Fruit fly (Drosophila melanogaster) whole organism, embryonic: Measurements from ENCODE around the gene CG15916.

Experiments
- Asciz ChIP-seq: fragments of 200-800 bp; sonication (Bioruptor generic); optimal IDR thresholded peaks from 2 replicates; lab custom pipeline; 2017; ENCODE audit warnings: missing biosample characterization, mild to moderate bottlenecking, missing genetic modification characterization, missing genetic modification reagents
- BEAF-32 ChIP-seq: fragments of 200-800 bp; sonication (Bioruptor generic); optimal IDR thresholded peaks from 3 replicates; lab custom pipeline; 2017; ENCODE audit warnings: missing biosample characterization, missing genetic modification characterization, mild to moderate bottlenecking, moderate library complexity, missing genetic modification reagents
- Bgb ChIP-seq: fragments of 200-800 bp; sonication (Bioruptor generic); IDR thresholded peaks from 2 replicates; pipeline ENCODE4 v1.3.6; 2022; ENCODE audit warnings: missing biosample characterization, missing genetic modification characterization; ENCODE audit not compliant: partially characterized antibody
- CG10274 ChIP-seq: fragments of 200-800 bp; sonication (Bioruptor generic); optimal IDR thresholded peaks from 3 replicates; lab custom pipeline; 2017; ENCODE audit warnings: missing biosample characterization, mild to moderate bottlenecking, missing genetic modification characterization
- CG10462 ChIP-seq: fragments of 200-800 bp; sonication (Bioruptor generic); optimal IDR thresholded peaks from 2 replicates; lab custom pipeline; 2016; ENCODE audit warnings: missing biosample characterization, missing genetic modification characterization
- CG10543 ChIP-seq: fragments of 200-800 bp; sonication (Bioruptor generic); optimal IDR thresholded peaks from 3 replicates; lab custom pipeline; 2017; ENCODE audit warnings: missing biosample characterization, mild to moderate bottlenecking, missing genetic modification characterization, moderate library complexity
- CG13287 ChIP-seq: fragments of 200-800 bp; sonication (Bioruptor generic); IDR thresholded peaks from 2 replicates; pipeline ENCODE4 v1.3.6; 2022; ENCODE audit warnings: missing biosample characterization, missing genetic modification characterization; ENCODE audit not compliant: partially characterized antibody
- CG14710 ChIP-seq: fragments of 200-800 bp; sonication (Bioruptor generic); optimal IDR thresholded peaks from 3 replicates; lab custom pipeline; 2019; ENCODE audit warnings: missing biosample characterization, mild to moderate bottlenecking, missing genetic modification characterization, moderate library complexity
- CG1603 ChIP-seq: fragments of 200-800 bp; sonication (Bioruptor generic); optimal IDR thresholded peaks from 2 replicates; lab custom pipeline; 2019; ENCODE audit warnings: missing biosample characterization, mild to moderate bottlenecking, missing genetic modification characterization, moderate library complexity
- CG17829 ChIP-seq: fragments of 200-800 bp; optimal IDR thresholded peaks from 2 replicates; lab custom pipeline; 2019; ENCODE audit warnings: missing biosample characterization, mild to moderate bottlenecking, missing genetic modification characterization, moderate library complexity
- CG2116 ChIP-seq: fragments of 200-800 bp; sonication (Bioruptor generic); optimal IDR thresholded peaks from 3 replicates; lab custom pipeline; 2018; ENCODE audit warnings: missing biosample characterization, mild to moderate bottlenecking, missing genetic modification characterization
- CG2712 ChIP-seq: fragments of 200-800 bp; optimal IDR thresholded peaks from 3 replicates; lab custom pipeline; 2019; ENCODE audit warnings: missing biosample characterization, mild to moderate bottlenecking, missing genetic modification characterization, moderate library complexity
- CG30403 ChIP-seq: fragments of 200-800 bp; sonication (Bioruptor generic); optimal IDR thresholded peaks from 3 replicates; lab custom pipeline; 2016; ENCODE audit warnings: missing biosample characterization, missing genetic modification characterization
- CG7987 ChIP-seq: fragments of 200-800 bp; sonication (Bioruptor generic); optimal IDR thresholded peaks from 2 replicates; lab custom pipeline; 2018; ENCODE audit warnings: missing biosample characterization, mild to moderate bottlenecking, missing genetic modification characterization, moderate library complexity
- CG8944 ChIP-seq: fragments of 200-800 bp; sonication (Bioruptor generic); optimal IDR thresholded peaks from 3 replicates; lab custom pipeline; 2016; ENCODE audit warnings: missing biosample characterization, missing genetic modification characterization
- CG9727 ChIP-seq: fragments of 200-800 bp; sonication (Bioruptor generic); optimal IDR thresholded peaks from 3 replicates; lab custom pipeline; 2017; ENCODE audit warnings: missing biosample characterization, mild to moderate bottlenecking, missing genetic modification characterization
- CG9797 ChIP-seq: fragments of 200-800 bp; sonication (Bioruptor generic); optimal IDR thresholded peaks from 3 replicates; lab custom pipeline; 2018; ENCODE audit warnings: missing biosample characterization, mild to moderate bottlenecking, missing genetic modification characterization
- Doc3 ChIP-seq: fragments of 200-800 bp; sonication (Bioruptor generic); IDR thresholded peaks from 3 replicates; pipeline ENCODE4 v1.3.6; 2022; ENCODE audit warnings: missing biosample characterization, missing genetic modification characterization; ENCODE audit not compliant: partially characterized antibody
- Dref ChIP-seq: fragments of 200-800 bp; sonication (Bioruptor generic); IDR thresholded peaks from 2 replicates; pipeline ENCODE4 v1.3.6; 2022; ENCODE audit warnings: missing biosample characterization, missing genetic modification characterization
- E2f2 ChIP-seq: fragments of 200-800 bp; sonication (Bioruptor generic); IDR thresholded peaks from 2 replicates; pipeline ENCODE4 v1.3.6; 2022; ENCODE audit warnings: missing biosample characterization, missing genetic modification characterization
- HmgZ ChIP-seq: fragments of 200-800 bp; sonication (Bioruptor generic); optimal IDR thresholded peaks from 2 replicates; lab custom pipeline; 2018; ENCODE audit warnings: missing biosample characterization, mild to moderate bottlenecking, missing genetic modification characterization
- Lhr ChIP-seq: fragments of 200-800 bp; sonication (Bioruptor generic); optimal IDR thresholded peaks from 3 replicates; lab custom pipeline; 2017; ENCODE audit warnings: mild to moderate bottlenecking, missing biosample characterization, missing genetic modification reagents, missing genetic modification characterization
- MBD-R2 ChIP-seq: fragments of 200-800 bp; sonication (Bioruptor generic); IDR thresholded peaks from 2 replicates; pipeline ENCODE4 v1.3.6; 2022; ENCODE audit warnings: missing biosample characterization, missing genetic modification characterization
- MESR4 ChIP-seq: fragments of 200-800 bp; sonication (Bioruptor generic); optimal IDR thresholded peaks from 2 replicates; lab custom pipeline; 2018; ENCODE audit warnings: missing biosample characterization, mild to moderate bottlenecking, missing genetic modification characterization, moderate library complexity
- Max ChIP-seq: fragments of 200-800 bp; sonication (Bioruptor generic); optimal IDR thresholded peaks from 2 replicates; lab custom pipeline; 2016; ENCODE audit warnings: missing biosample characterization, mild to moderate bottlenecking, missing genetic modification characterization
- Med ChIP-seq: fragments of 200-800 bp; sonication (Bioruptor generic); peaks from one replicate; lab custom pipeline; 2016; ENCODE audit warnings: missing biosample characterization, missing genetic modification characterization, mild to moderate bottlenecking, inconsistent platforms, moderate library complexity
- Myb ChIP-seq: fragments of 200-800 bp; sonication (Bioruptor generic); optimal IDR thresholded peaks from 2 replicates; lab custom pipeline; 2016; ENCODE audit warnings: missing biosample characterization, missing genetic modification characterization
- Sry-δ ChIP-seq: fragments of 200-800 bp; sonication (Bioruptor generic); optimal IDR thresholded peaks from 2 replicates; lab custom pipeline; 2016; ENCODE audit warnings: missing biosample characterization, missing genetic modification characterization
- YL-1 ChIP-seq: fragments of 200-800 bp; sonication (Bioruptor generic); optimal IDR thresholded peaks from 3 replicates; lab custom pipeline; 2017; ENCODE audit warnings: missing biosample characterization, mild to moderate bottlenecking, missing genetic modification characterization
- ara ChIP-seq: fragments of 200-800 bp; sonication (Bioruptor generic); IDR thresholded peaks from 2 replicates; pipeline ENCODE4 v1.3.6; 2022; ENCODE audit warnings: missing biosample characterization, missing genetic modification characterization
- ase ChIP-seq: fragments of 200-800 bp; sonication (Bioruptor generic); IDR thresholded peaks from 3 replicates; pipeline ENCODE4 v1.3.6; 2022; ENCODE audit warnings: missing biosample characterization, missing genetic modification characterization
- crp ChIP-seq, 2 experiments: fragments of 200-800 bp; sonication (Bioruptor generic); optimal IDR thresholded peaks; 2 replicates in 1 of 2; 3 replicates in 1 of 2; lab custom pipeline; 2017; ENCODE audit warnings: missing biosample characterization in 2 of 2, missing genetic modification characterization in 2 of 2, mild to moderate bottlenecking in 1 of 2, moderate library complexity in 1 of 2
- emc ChIP-seq: fragments of 200-800 bp; sonication (Bioruptor generic); optimal IDR thresholded peaks from 2 replicates; lab custom pipeline; 2016; ENCODE audit warnings: missing biosample characterization, missing genetic modification characterization
- ewg ChIP-seq: fragments of 200-800 bp; sonication (Bioruptor generic); optimal IDR thresholded peaks from 3 replicates; lab custom pipeline; 2017; ENCODE audit warnings: mild to moderate bottlenecking, missing biosample characterization, missing genetic modification reagents, missing genetic modification characterization
- gfzf ChIP-seq: fragments of 200-800 bp; sonication (Bioruptor generic); optimal IDR thresholded peaks from 2 replicates; lab custom pipeline; 2016; ENCODE audit warnings: missing biosample characterization, mild to moderate bottlenecking, missing genetic modification characterization, moderate library complexity
- gsb-n ChIP-seq: fragments of 200-800 bp; sonication (Bioruptor generic); optimal IDR thresholded peaks from 3 replicates; lab custom pipeline; 2018; ENCODE audit warnings: missing biosample characterization, mild to moderate bottlenecking, missing genetic modification characterization
- kah ChIP-seq: fragments of 200-800 bp; sonication (Bioruptor generic); optimal IDR thresholded peaks from 2 replicates; lab custom pipeline; 2018; ENCODE audit warnings: missing biosample characterization, mild to moderate bottlenecking, missing genetic modification characterization
- ken ChIP-seq: fragments of 200-800 bp; sonication (Bioruptor generic); IDR thresholded peaks from 3 replicates; pipeline ENCODE4 v1.3.6; 2022; ENCODE audit warnings: missing biosample characterization, missing genetic modification characterization
- lbe ChIP-seq: fragments of 200-800 bp; sonication (Bioruptor generic); optimal IDR thresholded peaks from 2 replicates; lab custom pipeline; 2016; ENCODE audit warnings: missing biosample characterization, mild to moderate bottlenecking, missing genetic modification characterization
- lola ChIP-seq, 3 experiments: fragments of >200 bp in 2 of 3; fragments of 200-800 bp in 1 of 3; sonication (Bioruptor generic) in 1 of 3; optimal IDR thresholded peaks; 2 replicates each; lab custom pipeline; 2017 to 2019; ENCODE audit warnings: missing biosample characterization in 3 of 3, missing genetic modification characterization in 3 of 3, mild to moderate bottlenecking in 1 of 3, moderate library complexity in 1 of 3
- nom ChIP-seq: fragments of 200-800 bp; sonication (Bioruptor generic); optimal IDR thresholded peaks from 2 replicates; lab custom pipeline; 2017; ENCODE audit warnings: missing biosample characterization, missing genetic modification characterization, mild to moderate bottlenecking, moderate library complexity, missing genetic modification reagents
- p53 ChIP-seq: fragments of 200-800 bp; sonication (Bioruptor generic); optimal IDR thresholded peaks from 2 replicates; lab custom pipeline; 2016; ENCODE audit warnings: missing biosample characterization, missing genetic modification characterization
- phol ChIP-seq: fragments of 200-800 bp; sonication (Bioruptor generic); optimal IDR thresholded peaks from 3 replicates; lab custom pipeline; 2018; ENCODE audit warnings: missing biosample characterization, mild to moderate bottlenecking, missing genetic modification characterization, moderate library complexity
- pzg ChIP-seq: fragments of 200-800 bp; sonication (Bioruptor generic); optimal IDR thresholded peaks from 3 replicates; lab custom pipeline; 2018; ENCODE audit warnings: missing biosample characterization, mild to moderate bottlenecking, missing genetic modification characterization, moderate library complexity
- sens ChIP-seq: fragments of 200-800 bp; sonication (Bioruptor generic); peaks from one replicate; lab custom pipeline; 2016; ENCODE audit warnings: missing biosample characterization, missing genetic modification characterization
- stwl ChIP-seq: fragments of 200-800 bp; sonication (Bioruptor generic); optimal IDR thresholded peaks from 3 replicates; lab custom pipeline; 2018; ENCODE audit warnings: missing biosample characterization, mild to moderate bottlenecking, missing genetic modification characterization, moderate library complexity
- wdn ChIP-seq: fragments of 200-800 bp; sonication (Bioruptor generic); IDR thresholded peaks from 2 replicates; pipeline ENCODE4 v1.3.6; 2022; ENCODE audit warnings: missing biosample characterization, missing genetic modification characterization
- wek ChIP-seq: fragments of 200-800 bp; sonication (Bioruptor generic); optimal IDR thresholded peaks from 3 replicates; lab custom pipeline; 2018; ENCODE audit warnings: missing biosample characterization, mild to moderate bottlenecking, missing genetic modification characterization, moderate library complexity

The CG15916 gene

dm6 chrX:15849021-15849420 lies 41.4 kb upstream of the CG15916 start, which contains the start of gene sun (continued):
- TF ChIP-seq ara = no peak
- 0 out of 3 replicates have a peak, but pooled peaks have one; percentile 37 for TF ChIP-seq Doc3 (GFP tag; lab: Robert Waterston, UW)
- peak; percentile 51 for TF ChIP-seq BEAF-32 (GFP tag; lab: Kevin White, UChicago)
- TF ChIP-seq stwl = peak; percentile 56
- no peak for TF ChIP-seq Asciz (GFP tag; lab: Kevin White, UChicago)
- peak; percentile 20 for TF ChIP-seq CG2116 (GFP tag; lab: Kevin White, UChicago)
- TF ChIP-seq CG1603 (tag; lab: Kevin White, UChicago) = peak; percentile 99
- peak in 1 of 2 experiments; percentile 50 for TF ChIP-seq crp (GFP tag; optimal IDR thresholded peaks at IDR 0.05; lab: Kevin White, UChicago)
- TF ChIP-seq E2f2 (GFP tag; lab: Robert Waterston, UW) = 0 out of 2 replicates have a peak, but pooled peaks have one; percentile 38
- TF ChIP-seq wek (GFP tag; lab: Kevin White, UChicago) = no peak
- no peak for TF ChIP-seq CG10274 (GFP tag; lab: Kevin White, UChicago)
- peak; percentile 78 for TF ChIP-seq gfzf (GFP tag; lab: Kevin White, UChicago)
- TF ChIP-seq Myb (GFP tag; lab: Kevin White, UChicago) = peak; percentile 40
- TF ChIP-seq wdn (GFP tag; lab: Robert Waterston, UW) = no peak
- peak; percentile 10 for TF ChIP-seq Lhr (GFP tag; lab: Kevin White, UChicago)
- TF ChIP-seq CG14710 (tag; lab: Kevin White, UChicago) = peak; percentile 23
- peak; percentile 69 for TF ChIP-seq CG9797
- peak; percentile 38; the same call in 1 of the 2 replicates for TF ChIP-seq Bgb (GFP tag; lab: Robert Waterston, UW)
- peak; percentile 46; the same call in 1 of the 2 replicates for TF ChIP-seq CG13287 (GFP tag; lab: Robert Waterston, UW)
- TF ChIP-seq Med (GFP tag; lab: Kevin White, UChicago) = peak; percentile 82
- no peak for TF ChIP-seq CG7987 (GFP tag; lab: Kevin White, UChicago)
- peak; percentile 16 for TF ChIP-seq CG2712 (tag; lab: Kevin White, UChicago)
- TF ChIP-seq emc (GFP tag; lab: Kevin White, UChicago) = no peak
- TF ChIP-seq nom (GFP tag; lab: Kevin White, UChicago) = no peak
- peak; percentile 87 for TF ChIP-seq MESR4
- no peak for TF ChIP-seq ase (GFP tag; lab: Robert Waterston, UW)
- TF ChIP-seq kah (GFP tag; lab: Kevin White, UChicago) = no peak
- TF ChIP-seq p53 (GFP tag; lab: Kevin White, UChicago) = no peak
- peak; percentile 37; the same call in 1 of the 2 replicates for TF ChIP-seq MBD-R2 (GFP tag; lab: Robert Waterston, UW)
- peak; percentile 60 for TF ChIP-seq Dref
- no peak for TF ChIP-seq ken (GFP tag; lab: Robert Waterston, UW)
- TF ChIP-seq lola (GFP tag; optimal IDR thresholded peaks at IDR 0.05; lab: Kevin White, UChicago) = no peak
- peak; percentile 18 for TF ChIP-seq CG17829 (tag; lab: Kevin White, UChicago)
- peak; percentile 29 for TF ChIP-seq Sry-δ (GFP tag; lab: Kevin White, UChicago)
- TF ChIP-seq, all 482 proteins: peak for 35

dm6 chrX:15852815-15853542 lies 37.4 kb upstream of the CG15916 start, which contains the start of the genes UBL3 and CG15914:
TSS of gene UBL3 (minus strand) at chrX:15853175.
TSS of gene CG15914 (plus strand) at chrX:15853421.
- TF ChIP-seq CG10543 (GFP tag; lab: Kevin White, UChicago) = peak; percentile 21
- TF ChIP-seq Max (GFP tag; lab: Kevin White, UChicago) = peak; percentile 24
- no peak for TF ChIP-seq gsb-n (tag; lab: Kevin White, UChicago)
- TF ChIP-seq pzg = peak; percentile 81
- peak; percentile 44 to 89 for TF ChIP-seq crp (GFP tag; optimal IDR thresholded peaks at IDR 0.05; lab: Kevin White, UChicago)
- TF ChIP-seq ewg (GFP tag; lab: Kevin White, UChicago) = peak; percentile 60
- peak; percentile 37 for TF ChIP-seq lbe (GFP tag; lab: Kevin White, UChicago)
- peak; percentile 39 for TF ChIP-seq CG9727 (GFP tag; lab: Kevin White, UChicago)
- TF ChIP-seq CG8944 = no peak
- peak; percentile 10 for TF ChIP-seq CG30403 (GFP tag; lab: Kevin White, UChicago)
- TF ChIP-seq YL-1 = peak; percentile 51
- TF ChIP-seq phol (tag; lab: Kevin White, UChicago) = peak; percentile 57
- peak; percentile 76 for TF ChIP-seq sens (GFP tag; lab: Kevin White, UChicago)
- peak; percentile 58 for TF ChIP-seq HmgZ (tag; lab: Kevin White, UChicago)
- TF ChIP-seq CG10462 = no peak
